Fruit fly (Drosophila melanogaster) whole organism, embryonic: ENCODE measurements around the gene Mrm2.

Source experiments
- ATbp ChIP-seq: fragments of 200-800 bp; sonication (Bioruptor generic); optimal IDR thresholded peaks from 2 replicates; lab custom pipeline; 2017; ENCODE audit warnings: missing biosample characterization, mild to moderate bottlenecking, missing genetic modification characterization, missing genetic modification reagents
- Ada2b ChIP-seq: fragments of 200-800 bp; sonication (Bioruptor generic); IDR thresholded peaks from 2 replicates; pipeline ENCODE4 v1.3.6; 2022; ENCODE audit warnings: missing biosample characterization, missing genetic modification characterization
- B-H1 ChIP-seq: fragments of 200-800 bp; sonication (Bioruptor generic); IDR thresholded peaks from 3 replicates; pipeline ENCODE4 v1.3.6; 2022; ENCODE audit warnings: missing biosample characterization, missing genetic modification characterization
- Bgb ChIP-seq: fragments of 200-800 bp; sonication (Bioruptor generic); IDR thresholded peaks from 2 replicates; pipeline ENCODE4 v1.3.6; 2022; ENCODE audit warnings: missing biosample characterization, missing genetic modification characterization; ENCODE audit not compliant: partially characterized antibody
- CG1024 ChIP-seq: fragments of 200-800 bp; sonication (Bioruptor generic); IDR thresholded peaks from 2 replicates; pipeline ENCODE4 v1.3.6; 2022; ENCODE audit warnings: missing biosample characterization, missing genetic modification characterization
- CG10321 ChIP-seq: fragments of 200-800 bp; sonication (Bioruptor generic); IDR thresholded peaks from 2 replicates; pipeline ENCODE4 v1.3.6; 2022; ENCODE audit warnings: missing biosample characterization, missing genetic modification characterization
- CG11398 ChIP-seq: fragments of 200-800 bp; sonication (Bioruptor generic); optimal IDR thresholded peaks from 2 replicates; lab custom pipeline; 2016; ENCODE audit warnings: missing biosample characterization, missing genetic modification characterization
- CG11504 ChIP-seq: fragments of 200-800 bp; sonication (Bioruptor generic); optimal IDR thresholded peaks from 3 replicates; lab custom pipeline; 2019; ENCODE audit warnings: missing biosample characterization, mild to moderate bottlenecking, missing genetic modification characterization, moderate library complexity
- CG11696 ChIP-seq: fragments of 200-800 bp; sonication (Bioruptor generic); IDR thresholded peaks from 2 replicates; pipeline ENCODE4 v1.3.6; 2022; ENCODE audit warnings: missing biosample characterization, missing genetic modification characterization
- CG12155 ChIP-seq: fragments of 200-800 bp; sonication (Bioruptor generic); optimal IDR thresholded peaks from 3 replicates; lab custom pipeline; 2016; ENCODE audit warnings: missing biosample characterization, missing genetic modification characterization
- CG1603 ChIP-seq: fragments of 200-800 bp; sonication (Bioruptor generic); optimal IDR thresholded peaks from 2 replicates; lab custom pipeline; 2019; ENCODE audit warnings: missing biosample characterization, mild to moderate bottlenecking, missing genetic modification characterization, moderate library complexity
- CG17361 ChIP-seq: fragments of 200-800 bp; sonication (Bioruptor generic); IDR thresholded peaks from 3 replicates; pipeline ENCODE4 v1.3.6; 2022; ENCODE audit warnings: missing biosample characterization, missing genetic modification characterization
- CG1792 ChIP-seq: fragments of 200-800 bp; sonication (Bioruptor generic); optimal IDR thresholded peaks from 2 replicates; lab custom pipeline; 2016; ENCODE audit warnings: missing biosample characterization, missing genetic modification characterization
- CG2678 ChIP-seq: fragments of 200-800 bp; sonication (Bioruptor generic); optimal IDR thresholded peaks from 3 replicates; lab custom pipeline; 2019; ENCODE audit warnings: missing biosample characterization, mild to moderate bottlenecking, missing genetic modification characterization, moderate library complexity
- CG31224 ChIP-seq: fragments of 200-800 bp; sonication (Bioruptor generic); IDR thresholded peaks from 2 replicates; pipeline ENCODE4 v1.3.6; 2022; ENCODE audit warnings: missing biosample characterization, missing genetic modification characterization
- CG32532 ChIP-seq: fragments of 200-800 bp; sonication (Bioruptor generic); IDR thresholded peaks from 2 replicates; pipeline ENCODE4 v1.3.6; 2022; ENCODE audit warnings: missing biosample characterization, missing genetic modification characterization
- CG6765 ChIP-seq: fragments of 200-800 bp; sonication (Bioruptor generic); optimal IDR thresholded peaks from 3 replicates; lab custom pipeline; 2017; ENCODE audit warnings: missing biosample characterization, mild to moderate bottlenecking, missing genetic modification characterization
- CG6813 ChIP-seq: fragments of 200-800 bp; sonication (Bioruptor generic); optimal IDR thresholded peaks from 2 replicates; lab custom pipeline; 2017; ENCODE audit warnings: missing biosample characterization, missing genetic modification characterization, mild to moderate bottlenecking, moderate library complexity, missing genetic modification reagents
- CG8924 ChIP-seq: fragments of 200-800 bp; optimal IDR thresholded peaks from 3 replicates; lab custom pipeline; 2019; ENCODE audit warnings: missing biosample characterization, mild to moderate bottlenecking, missing genetic modification characterization, moderate library complexity
- CHES-1-like ChIP-seq: fragments of 200-800 bp; sonication (Bioruptor generic); optimal IDR thresholded peaks from 2 replicates; lab custom pipeline; 2016; ENCODE audit warnings: missing biosample characterization, missing genetic modification characterization
- Dbx ChIP-seq: fragments of 200-800 bp; sonication (Bioruptor generic); IDR thresholded peaks from 3 replicates; pipeline ENCODE4 v1.3.6; 2022; ENCODE audit warnings: missing biosample characterization, missing genetic modification characterization
- Dip2 ChIP-seq: fragments of 200-800 bp; sonication (Bioruptor generic); IDR thresholded peaks from 2 replicates; pipeline ENCODE4 v1.3.6; 2022; ENCODE audit warnings: missing biosample characterization, missing genetic modification characterization
- E2f1 ChIP-seq: fragments of 200-800 bp; sonication (Bioruptor generic); IDR thresholded peaks from 2 replicates; pipeline ENCODE4 v1.3.6; 2022; ENCODE audit warnings: missing biosample characterization, missing genetic modification characterization
- ERR ChIP-seq: fragments of 200-800 bp; sonication (Bioruptor generic); optimal IDR thresholded peaks from 2 replicates; lab custom pipeline; 2016; ENCODE audit warnings: missing biosample characterization, missing genetic modification characterization
- HLH54F ChIP-seq: fragments of 200-800 bp; sonication (Bioruptor generic); optimal IDR thresholded peaks from 3 replicates; lab custom pipeline; 2016; ENCODE audit warnings: missing biosample characterization, missing genetic modification characterization
- Hand ChIP-seq: fragments of 200-800 bp; sonication (Bioruptor generic); optimal IDR thresholded peaks from 2 replicates; lab custom pipeline; 2017; ENCODE audit warnings: mild to moderate bottlenecking, missing biosample characterization, missing genetic modification reagents, missing genetic modification characterization
- Lim3 ChIP-seq: fragments of 200-800 bp; sonication (Bioruptor generic); IDR thresholded peaks from 2 replicates; pipeline ENCODE4 v1.3.6; 2022; ENCODE audit warnings: missing biosample characterization, missing genetic modification characterization
- Lpt ChIP-seq: fragments of >200 bp; optimal IDR thresholded peaks from 2 replicates; lab custom pipeline; 2018; ENCODE audit warnings: missing biosample characterization, missing genetic modification characterization
- MESR4 ChIP-seq: fragments of 200-800 bp; sonication (Bioruptor generic); optimal IDR thresholded peaks from 2 replicates; lab custom pipeline; 2018; ENCODE audit warnings: missing biosample characterization, mild to moderate bottlenecking, missing genetic modification characterization, moderate library complexity
- NC2α ChIP-seq: fragments of 200-800 bp; sonication (Bioruptor generic); optimal IDR thresholded peaks from 2 replicates; lab custom pipeline; 2016; ENCODE audit warnings: missing biosample characterization, missing genetic modification characterization
- NfI ChIP-seq: fragments of 200-800 bp; sonication (Bioruptor generic); optimal IDR thresholded peaks from 3 replicates; lab custom pipeline; 2018; ENCODE audit warnings: missing biosample characterization, mild to moderate bottlenecking, missing genetic modification characterization, moderate library complexity
- Usf ChIP-seq: fragments of 200-800 bp; sonication (Bioruptor generic); optimal IDR thresholded peaks from 2 replicates; lab custom pipeline; 2017; ENCODE audit warnings: missing genotype, missing biosample characterization, missing genetic modification characterization
- bbx ChIP-seq: fragments of 200-800 bp; sonication (Bioruptor generic); IDR thresholded peaks from 2 replicates; pipeline ENCODE4 v1.3.6; 2022; ENCODE audit warnings: missing biosample characterization, missing genetic modification characterization; ENCODE audit not compliant: partially characterized antibody
- chif ChIP-seq, 2 experiments: fragments of 200-800 bp; sonication (Bioruptor generic); optimal IDR thresholded peaks; 3 replicates each; lab custom pipeline; 2016; ENCODE audit warnings: missing biosample characterization in 2 of 2, missing genetic modification characterization in 2 of 2
- dati ChIP-seq: fragments of 200-800 bp; sonication (Bioruptor generic); IDR thresholded peaks from 2 replicates; pipeline ENCODE4 v1.3.6; 2022; ENCODE audit warnings: missing biosample characterization, missing genetic modification characterization
- dm ChIP-seq: fragments of 200-800 bp; sonication (Bioruptor generic); optimal IDR thresholded peaks from 3 replicates; lab custom pipeline; 2016; ENCODE audit warnings: missing biosample characterization, missing genetic modification characterization
- dmrt11E ChIP-seq: fragments of 200-800 bp; sonication (Bioruptor generic); optimal IDR thresholded peaks from 3 replicates; lab custom pipeline; 2018; ENCODE audit warnings: missing biosample characterization, mild to moderate bottlenecking, missing genetic modification characterization, moderate library complexity
- gce ChIP-seq: fragments of 200-800 bp; sonication (Bioruptor generic); IDR thresholded peaks from 3 replicates; pipeline ENCODE4 v1.3.6; 2022; ENCODE audit warnings: missing biosample characterization, missing genetic modification characterization
- gsb ChIP-seq: fragments of 200-800 bp; sonication (Bioruptor generic); IDR thresholded peaks from 2 replicates; pipeline ENCODE4 v1.3.6; 2022; ENCODE audit warnings: missing biosample characterization, missing genetic modification characterization
- h ChIP-seq: fragments of >200 bp; optimal IDR thresholded peaks from 2 replicates; lab custom pipeline; 2017
- hkb ChIP-seq, 2 experiments: fragments of 200-800 bp in 1 of 2; fragments of >200 bp in 1 of 2; sonication (Bioruptor generic) in 1 of 2; IDR thresholded peaks in 1 of 2; optimal IDR thresholded peaks in 1 of 2; 2 replicates each; pipeline versions ENCODE4 v1.3.6 to Lab custom; 2017 to 2022; ENCODE audit warnings: missing biosample characterization in 1 of 2, missing genetic modification characterization in 1 of 2
- kay ChIP-seq: fragments of 200-800 bp; sonication (Bioruptor generic); optimal IDR thresholded peaks from 2 replicates; lab custom pipeline; 2016; ENCODE audit warnings: missing biosample characterization, missing genetic modification characterization
- kni ChIP-seq: fragments of 200-800 bp; sonication (Bioruptor generic); optimal IDR thresholded peaks from 3 replicates; lab custom pipeline; 2017; ENCODE audit warnings: mild to moderate bottlenecking, missing biosample characterization, missing genetic modification reagents, missing genetic modification characterization
- pan ChIP-seq, 4 experiments: fragments of >200 bp in 3 of 4; fragments of 200-800 bp in 1 of 4; sonication (Bioruptor generic) in 1 of 4; optimal IDR thresholded peaks in 3 of 4; IDR thresholded peaks in 1 of 4; 2 replicates each; pipeline versions ENCODE4 v1.3.6 to Lab custom; 2017 to 2022; ENCODE audit warnings: missing biosample characterization in 2 of 4, missing genetic modification characterization in 2 of 4, mixed read lengths in 1 of 4
- rib ChIP-seq: fragments of 200-800 bp; sonication (Bioruptor generic); IDR thresholded peaks from 2 replicates; pipeline ENCODE4 v1.3.6; 2022; ENCODE audit warnings: missing biosample characterization, missing genetic modification characterization
- run ChIP-seq: fragments of 200-800 bp; sonication (Bioruptor generic); optimal IDR thresholded peaks from 3 replicates; lab custom pipeline; 2018; ENCODE audit warnings: missing biosample characterization, mild to moderate bottlenecking, missing genetic modification characterization
- seq ChIP-seq: fragments of 200-800 bp; sonication (Bioruptor generic); IDR thresholded peaks from 2 replicates; pipeline ENCODE4 v1.3.6; 2022; ENCODE audit warnings: missing biosample characterization, missing genetic modification characterization
- tll ChIP-seq, 2 experiments: fragments of 200-800 bp in 1 of 2; fragments of >200 bp in 1 of 2; sonication (Bioruptor generic) in 1 of 2; optimal IDR thresholded peaks; 2 replicates each; lab custom pipeline; 2017 to 2019; ENCODE audit warnings: missing biosample characterization in 2 of 2, missing genetic modification characterization in 2 of 2, mild to moderate bottlenecking in 1 of 2, moderate library complexity in 1 of 2
- toy ChIP-seq: fragments of 200-800 bp; sonication (Bioruptor generic); IDR thresholded peaks from 2 replicates; pipeline ENCODE4 v1.3.6; 2022; ENCODE audit warnings: missing biosample characterization, missing genetic modification characterization
- usp ChIP-seq: fragments of >200 bp; optimal IDR thresholded peaks from 2 replicates; lab custom pipeline; 2017; ENCODE audit warnings: missing biosample characterization, missing genetic modification characterization

The Mrm2 gene

dm6 chr3R:19836687-19837086 lies 24.7 kb upstream of the Mrm2 start, which contains the start of gene bnl (continued):
- TF ChIP-seq Dip2 = no peak
- TF ChIP-seq CG1792 (GFP tag; lab: Kevin White, UChicago) = no peak
- peak; percentile 29 for TF ChIP-seq NfI (GFP tag; lab: Kevin White, UChicago)
- peak; percentile 8 for TF ChIP-seq CG11398 (GFP tag; lab: Kevin White, UChicago)
- TF ChIP-seq gsb (GFP tag; lab: Robert Waterston, UW) = peak; percentile 51; the same call in 1 of the 2 replicates
- peak; percentile 36 for TF ChIP-seq CHES-1-like
- TF ChIP-seq Bgb (GFP tag; lab: Robert Waterston, UW) = peak; percentile 76
- no peak for TF ChIP-seq h (lab: Kevin White, UChicago)
- peak in 1 of 2 experiments; percentile 24 for TF ChIP-seq tll (GFP tag; optimal IDR thresholded peaks at IDR 0.05; lab: Kevin White, UChicago)
- peak; percentile 11 for TF ChIP-seq CG12155 (GFP tag; lab: Kevin White, UChicago)
- TF ChIP-seq Hand = peak; percentile 6
- TF ChIP-seq pan (optimal IDR thresholded peaks at IDR 0.05; lab: Kevin White, UChicago) = no peak
- no peak for TF ChIP-seq pan (GFP tag; optimal IDR thresholded peaks at IDR 0.05 in 1 of 2, IDR thresholded peaks at IDR 0.05 in 1 of 2)
- TF ChIP-seq gce (GFP tag; lab: Robert Waterston, UW) = 0 out of 3 replicates have a peak, but pooled peaks have one; percentile 62
- TF ChIP-seq Lim3 (GFP tag; lab: Robert Waterston, UW) = no peak
- TF ChIP-seq ERR (GFP tag; lab: Kevin White, UChicago) = peak; percentile 42
- no peak; the same call in 2 of the 3 replicates for TF ChIP-seq Dbx (GFP tag; lab: Robert Waterston, UW)
- no peak for TF ChIP-seq ATbp (GFP tag; lab: Kevin White, UChicago)
- peak; percentile 78 for TF ChIP-seq kni (GFP tag; lab: Kevin White, UChicago)
- TF ChIP-seq CG8924 = peak; percentile 63
- TF ChIP-seq Ada2b (GFP tag; lab: Robert Waterston, UW) = 0 out of 2 replicates have a peak, but pooled peaks have one; percentile 18
- TF ChIP-seq CG1024 = no peak
- TF ChIP-seq CG2678 = peak; percentile 46
- peak; percentile 18 for TF ChIP-seq CG11504
- no peak for TF ChIP-seq kay
- TF ChIP-seq bbx (GFP tag; lab: Robert Waterston, UW) = peak; percentile 76
- TF ChIP-seq hkb (optimal IDR thresholded peaks at IDR 0.05; lab: Kevin White, UChicago) = no peak
- TF ChIP-seq hkb (GFP tag; IDR thresholded peaks at IDR 0.05; lab: Robert Waterston, UW) = peak; percentile 75
- TF ChIP-seq toy (GFP tag; lab: Robert Waterston, UW) = peak; percentile 38; the same call in 1 of the 2 replicates
- peak; percentile 51; the same call in 1 of the 2 replicates for TF ChIP-seq CG31224 (GFP tag; lab: Robert Waterston, UW)
- no peak for TF ChIP-seq CG11696 (GFP tag; lab: Robert Waterston, UW)
- TF ChIP-seq HLH54F (GFP tag; lab: Kevin White, UChicago) = peak; percentile 7
- TF ChIP-seq NC2α (GFP tag; lab: Kevin White, UChicago) = peak; percentile 6
- TF ChIP-seq CG17361 (GFP tag; lab: Robert Waterston, UW) = 0 out of 3 replicates have a peak, but pooled peaks have one; percentile 21
- no peak for TF ChIP-seq dati (GFP tag; lab: Robert Waterston, UW)
- peak; percentile 54 for TF ChIP-seq CG6765 (GFP tag; lab: Kevin White, UChicago)
- TF ChIP-seq run (tag; lab: Kevin White, UChicago) = peak; percentile 36
- TF ChIP-seq CG1603 (tag; lab: Kevin White, UChicago) = peak; percentile 38
- no peak for TF ChIP-seq usp (GFP tag; lab: Kevin White, UChicago)
- TF ChIP-seq MESR4 = peak; percentile 40
- TF ChIP-seq CG10321 (GFP tag; lab: Robert Waterston, UW) = no peak
- TF ChIP-seq chif (GFP tag; optimal IDR thresholded peaks at IDR 0.05; lab: Kevin White, UChicago) = peak; percentile 1 to 3
- peak; percentile 62; the same call in 1 of the 2 replicates for TF ChIP-seq CG32532
- TF ChIP-seq E2f1 = no peak
- TF ChIP-seq B-H1 (GFP tag; lab: Robert Waterston, UW) = no peak; the same call in 2 of the 3 replicates
- TF ChIP-seq seq (GFP tag; lab: Robert Waterston, UW) = peak; percentile 41; the same call in 1 of the 2 replicates
- TF ChIP-seq Usf (GFP tag; lab: Kevin White, UChicago) = no peak
- TF ChIP-seq dmrt11E (tag; lab: Kevin White, UChicago) = no peak
- TF ChIP-seq rib (GFP tag; lab: Robert Waterston, UW) = peak; percentile 69
- no peak for TF ChIP-seq Lpt (GFP tag; lab: Kevin White, UChicago)
- peak; percentile 43 for TF ChIP-seq dm (GFP tag; lab: Kevin White, UChicago)
- peak; percentile 46 for TF ChIP-seq CG6813 (GFP tag; lab: Kevin White, UChicago)
